Worm (Caenorhabditis elegans): ENCODE measurements around the gene cdh-10.

Gene cdh-10

DNA sequence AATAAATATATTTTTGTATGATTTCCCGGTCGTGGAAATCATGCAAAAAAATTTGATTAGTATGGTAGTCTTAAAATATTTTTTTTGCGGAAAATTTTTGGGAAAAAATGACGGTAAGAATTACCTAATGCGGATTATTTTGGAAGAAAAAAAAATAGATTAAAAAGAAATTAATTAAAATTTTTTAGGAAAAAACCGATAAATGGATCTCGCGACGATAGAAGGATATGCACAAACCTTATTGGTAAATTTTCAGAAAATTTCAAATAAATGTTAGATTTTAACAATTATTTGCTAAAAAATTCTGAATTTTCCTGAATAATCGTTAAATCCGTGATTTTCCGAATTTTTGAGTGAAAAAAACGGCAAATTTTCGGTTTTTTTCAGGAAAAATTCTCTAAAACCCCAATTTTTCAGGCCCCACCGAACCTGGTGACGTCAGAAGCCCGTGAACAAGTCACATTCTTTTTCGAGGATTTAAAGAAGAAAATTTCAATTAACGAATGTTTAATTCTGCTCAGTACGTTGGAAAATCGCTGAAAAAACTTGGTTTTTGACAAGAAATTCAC lies 34.5 kb upstream of the cdh-10 start, which contains the start of gene Y69A2AR.16 (continued):
- TF ChIP-seq lsy-27 (tag; optimal IDR thresholded peaks at IDR 0.05; ENCODE audit: borderline replicate concordance, insufficient read depth) (no peak), tlf-1 (GFP tag; optimal IDR thresholded peaks at IDR 0.05) (no peak), ceh-27 (GFP tag; optimal IDR thresholded peaks at IDR 0.05) (no peak), ZK185.1 (tag; optimal IDR thresholded peaks at IDR 0.05; ENCODE audit: poor library complexity, severe bottlenecking) (no peak), lin-26 (GFP tag; IDR thresholded peaks at IDR 0.05) (no peak), egl-18 (GFP tag; IDR thresholded peaks at IDR 0.05) (no peak), fkh-3 (tag; optimal IDR thresholded peaks at IDR 0.05) (peak; percentile 45), rec-8 (tag; optimal IDR thresholded peaks at IDR 0.05) (no peak), lsl-1 (GFP tag; optimal IDR thresholded peaks at IDR 0.05) (no peak), snpc-1.1 (tag; optimal IDR thresholded peaks at IDR 0.05; ENCODE audit: insufficient read depth) (no peak), ama-1 (optimal IDR thresholded peaks at IDR 0.05) (no peak), ama-1 (GFP tag; optimal IDR thresholded peaks at IDR 0.05) (no peak), nfya-1 (tag; optimal IDR thresholded peaks at IDR 0.05; ENCODE audit: borderline replicate concordance, insufficient read depth) (no peak), egl-44 (GFP tag; IDR thresholded peaks at IDR 0.05) (no peak), cebp-1 (GFP tag; IDR thresholded peaks at IDR 0.05) (no peak), cebp-1 (tag; optimal IDR thresholded peaks at IDR 0.05) (no peak), dpff-1 (tag; optimal IDR thresholded peaks at IDR 0.05) (peak; percentile 76), F52B5.7 (tag; optimal IDR thresholded peaks at IDR 0.05) (no peak), cebp-2 (GFP tag; IDR thresholded peaks at IDR 0.05) (no peak), tbx-9 (tag; optimal IDR thresholded peaks at IDR 0.05; ENCODE audit: borderline replicate concordance) (no peak), snpc-3.4 (tag; optimal IDR thresholded peaks at IDR 0.05) (no peak), chd-7 (tag; optimal IDR thresholded peaks at IDR 0.05) (no peak), aptf-3 (GFP tag; IDR thresholded peaks at IDR 0.05) (no peak), F10E7.11 (tag; optimal IDR thresholded peaks at IDR 0.05) (peak; percentile 14), pbrm-1 (GFP tag; IDR thresholded peaks at IDR 0.05) (peak; percentile 12; the same call in 1 of the 2 replicates), hlh-12 (tag; optimal IDR thresholded peaks at IDR 0.05) (no peak), akir-1 (GFP tag; optimal IDR thresholded peaks at IDR 0.05) (no peak), Y95B8A.8 (GFP tag; IDR thresholded peaks at IDR 0.05) (no peak), lin-35 (GFP tag; optimal IDR thresholded peaks at IDR 0.05) (peak in 1 of 3 experiments; percentile 12), snpc-4 (GFP tag; optimal IDR thresholded peaks at IDR 0.05) (no peak), snpc-4 (tag; optimal IDR thresholded peaks at IDR 0.05) (no peak), ceh-40 (GFP tag; IDR thresholded peaks at IDR 0.05) (no peak), K11D2.4 (GFP tag; IDR thresholded peaks at IDR 0.05) (no peak), ztf-6 (GFP tag; IDR thresholded peaks at IDR 0.05) (no peak), dox-1 (GFP tag; IDR thresholded peaks at IDR 0.05) (no peak), mel-28 (tag; optimal IDR thresholded peaks at IDR 0.05; ENCODE audit: borderline replicate concordance) (no peak), F57A8.1 (GFP tag; optimal IDR thresholded peaks at IDR 0.05) (no peak), ceh-91 (GFP tag; IDR thresholded peaks at IDR 0.05) (no peak), F23B12.7 (tag; optimal IDR thresholded peaks at IDR 0.05; ENCODE audit: insufficient read depth) (no peak), ccch-3 (GFP tag; optimal IDR thresholded peaks at IDR 0.05) (no peak), zfh-2 (GFP tag; conservative IDR thresholded peaks at IDR 0.05) (no peak), B0035.1 (tag; optimal IDR thresholded peaks at IDR 0.05) (peak; percentile 28), hmg-20 (GFP tag; IDR thresholded peaks at IDR 0.05) (no peak), ztf-3 (GFP tag; optimal IDR thresholded peaks at IDR 0.05) (no peak), lin-40 (tag; optimal IDR thresholded peaks at IDR 0.05) (peak; percentile 18)
